Worm (Caenorhabditis elegans): ENCODE data around the gene W08F4.3.

Gene W08F4.3

DNA sequence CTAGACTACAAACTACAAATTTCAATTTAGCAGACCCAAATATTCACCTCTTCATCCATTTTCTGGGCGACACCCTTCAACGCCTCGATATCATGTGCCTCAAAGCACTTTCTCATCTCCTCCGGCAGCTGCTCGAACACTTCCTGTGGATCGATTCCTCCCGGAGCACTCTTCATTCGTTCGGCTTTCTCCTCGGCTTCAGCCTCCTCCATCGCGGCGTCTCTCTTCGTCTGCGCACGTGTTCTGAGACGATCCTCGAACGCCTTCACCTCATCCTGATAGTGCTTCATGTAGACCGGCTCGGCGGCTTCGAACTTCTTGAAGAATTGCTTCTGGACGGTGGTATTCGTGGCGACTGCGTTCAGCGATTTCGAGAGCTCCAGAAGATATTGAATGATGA, 1.6 kb upstream of the W08F4.3 start:
- no peak for TF ChIP-seq M03D4.4 (tag; optimal IDR thresholded peaks at IDR 0.05)
- TF ChIP-seq sptf-1 (tag; optimal IDR thresholded peaks at IDR 0.05): no peak
- no peak for TF ChIP-seq ceh-83 (GFP tag; optimal IDR thresholded peaks at IDR 0.05)
- no peak for TF ChIP-seq bed-3 (GFP tag; optimal IDR thresholded peaks at IDR 0.05)
- no peak for TF ChIP-seq nhr-76 (tag; optimal IDR thresholded peaks at IDR 0.05)
- TF ChIP-seq ztf-11 (tag; optimal IDR thresholded peaks at IDR 0.05): no peak
- no peak for TF ChIP-seq nhr-12 (tag; optimal IDR thresholded peaks at IDR 0.05)
- no peak for TF ChIP-seq unc-62 (GFP tag; optimal IDR thresholded peaks at IDR 0.05)

DNA sequence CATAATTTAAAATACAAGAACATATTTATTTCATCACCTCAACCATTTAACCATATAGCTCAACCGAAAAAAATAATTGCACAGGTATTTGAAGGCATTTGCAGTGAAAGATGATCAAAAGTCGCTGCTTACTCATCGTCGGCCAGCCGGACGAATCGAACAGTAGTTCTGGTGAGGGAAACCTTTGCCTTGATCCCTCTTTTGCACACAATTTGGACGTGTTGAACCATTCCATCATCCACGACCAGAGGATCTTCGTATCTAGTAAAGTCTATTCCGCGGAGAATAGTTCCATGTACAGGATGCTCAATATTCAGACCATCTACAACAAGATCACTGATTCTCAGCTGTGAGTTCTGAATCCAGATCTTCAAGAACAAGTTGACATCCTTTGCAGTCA, 1.6 kb downstream of the W08F4.3 start:
- TF ChIP-seq unc-39 (tag; optimal IDR thresholded peaks at IDR 0.05) (no peak), nhr-237 (tag; optimal IDR thresholded peaks at IDR 0.05) (no peak), cnd-1 (tag; optimal IDR thresholded peaks at IDR 0.05) (no peak), mls-2 (tag; optimal IDR thresholded peaks at IDR 0.05) (no peak), lin-13 (tag; optimal IDR thresholded peaks at IDR 0.05) (no peak), lsy-2 (tag; optimal IDR thresholded peaks at IDR 0.05) (no peak), hlh-1 (tag; optimal IDR thresholded peaks at IDR 0.05) (no peak), mab-5 (tag; optimal IDR thresholded peaks at IDR 0.05) (no peak), nhr-28 (tag; optimal IDR thresholded peaks at IDR 0.05) (no peak)

DNA sequence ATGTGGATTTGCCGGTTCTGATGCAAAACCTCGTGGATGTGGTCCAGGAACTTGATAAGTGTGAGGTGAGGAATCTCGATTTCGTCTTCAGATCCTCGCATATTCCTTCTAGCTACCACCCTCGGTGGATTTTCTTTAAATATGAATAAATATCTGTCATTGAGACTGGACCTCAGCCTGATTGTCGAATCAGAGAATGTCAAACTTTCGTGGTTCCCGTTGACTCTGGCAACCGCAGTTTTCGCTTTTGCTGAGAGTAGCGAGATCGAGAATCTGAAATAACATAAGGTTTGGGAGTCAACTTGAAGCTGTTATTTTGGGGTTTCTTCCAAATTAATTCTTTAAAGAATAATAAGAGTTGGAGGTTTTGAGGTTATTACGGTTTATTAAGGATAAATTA, 2.2 kb downstream of the W08F4.3 start, which contains the start of gene fbxb-14:
Gene fbxb-14, minus strand, starts transcription at position 101 of the 400 bp plus-strand sequence.
- TF ChIP-seq tbx-8 (GFP tag; optimal IDR thresholded peaks at IDR 0.05) (no peak), drap-1 (GFP tag; optimal IDR thresholded peaks at IDR 0.05) (no peak), nhr-76 (tag; optimal IDR thresholded peaks at IDR 0.05) (no peak), nhr-237 (tag; optimal IDR thresholded peaks at IDR 0.05) (no peak), M03D4.4 (tag; optimal IDR thresholded peaks at IDR 0.05) (no peak), mab-5 (tag; optimal IDR thresholded peaks at IDR 0.05) (no peak), bed-3 (GFP tag; optimal IDR thresholded peaks at IDR 0.05) (no peak)

DNA sequence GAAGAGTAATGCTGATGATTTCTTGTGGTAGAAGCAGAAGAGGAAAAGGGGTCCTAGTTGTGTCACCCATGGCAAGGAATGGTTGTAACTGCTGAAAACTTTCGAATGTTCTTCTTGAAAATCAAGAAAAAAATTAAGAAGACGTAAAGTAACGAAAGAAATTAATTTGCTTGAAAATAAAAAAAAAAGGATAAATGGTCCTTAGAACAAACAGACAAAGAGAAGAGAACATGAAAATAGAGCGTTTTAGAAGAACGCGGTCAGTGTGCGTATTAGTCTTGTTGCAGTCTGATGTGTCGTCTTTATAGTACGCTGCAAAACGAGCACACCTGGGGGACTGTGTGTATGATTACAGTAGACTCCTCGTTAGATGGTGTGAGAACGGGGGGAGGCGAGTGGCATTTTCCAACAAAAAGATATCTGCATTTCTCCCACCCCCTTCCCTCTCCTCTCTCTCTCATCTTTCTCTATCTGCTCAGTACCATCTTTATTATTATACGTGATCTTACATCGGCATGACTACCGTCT, 4.0 kb downstream of the W08F4.3 start, which contains the start of the genes W08F4.12 and W08F4.13:
Gene W08F4.12, minus strand, starts transcription at position 101 of the 528 bp plus-strand sequence.
Gene W08F4.13, plus strand, starts transcription at position 478 of the 528 bp plus-strand sequence.
- no peak for TF ChIP-seq nhr-2 (tag; optimal IDR thresholded peaks at IDR 0.05)
- TF ChIP-seq zip-8 (tag; optimal IDR thresholded peaks at IDR 0.05): no peak
- TF ChIP-seq cnd-1 (tag; optimal IDR thresholded peaks at IDR 0.05): no peak
- no peak for TF ChIP-seq bed-3 (GFP tag; optimal IDR thresholded peaks at IDR 0.05)
- TF ChIP-seq ceh-83 (GFP tag; optimal IDR thresholded peaks at IDR 0.05): no peak
- no peak for TF ChIP-seq nhr-237 (tag; optimal IDR thresholded peaks at IDR 0.05)
- no peak for TF ChIP-seq unc-39 (tag; optimal IDR thresholded peaks at IDR 0.05)
- TF ChIP-seq lin-32 (GFP tag; optimal IDR thresholded peaks at IDR 0.05): no peak
- TF ChIP-seq nhr-28 (tag; optimal IDR thresholded peaks at IDR 0.05): no peak
- no peak for TF ChIP-seq mls-2 (tag; optimal IDR thresholded peaks at IDR 0.05)
- no peak for TF ChIP-seq drap-1 (GFP tag; optimal IDR thresholded peaks at IDR 0.05)
- TF ChIP-seq nhr-12 (tag; optimal IDR thresholded peaks at IDR 0.05): no peak
- TF ChIP-seq ceh-39 (tag; optimal IDR thresholded peaks at IDR 0.05): no peak
- TF ChIP-seq tbx-8 (GFP tag; optimal IDR thresholded peaks at IDR 0.05): no peak
- no peak for TF ChIP-seq ces-1 (GFP tag; optimal IDR thresholded peaks at IDR 0.05)
- no peak for TF ChIP-seq unc-120 (tag; optimal IDR thresholded peaks at IDR 0.05; ENCODE audit: poor library complexity, severe bottlenecking)
- TF ChIP-seq M03D4.4 (tag; optimal IDR thresholded peaks at IDR 0.05): no peak
- TF ChIP-seq sem-2 (GFP tag; optimal IDR thresholded peaks at IDR 0.05): no peak

DNA sequence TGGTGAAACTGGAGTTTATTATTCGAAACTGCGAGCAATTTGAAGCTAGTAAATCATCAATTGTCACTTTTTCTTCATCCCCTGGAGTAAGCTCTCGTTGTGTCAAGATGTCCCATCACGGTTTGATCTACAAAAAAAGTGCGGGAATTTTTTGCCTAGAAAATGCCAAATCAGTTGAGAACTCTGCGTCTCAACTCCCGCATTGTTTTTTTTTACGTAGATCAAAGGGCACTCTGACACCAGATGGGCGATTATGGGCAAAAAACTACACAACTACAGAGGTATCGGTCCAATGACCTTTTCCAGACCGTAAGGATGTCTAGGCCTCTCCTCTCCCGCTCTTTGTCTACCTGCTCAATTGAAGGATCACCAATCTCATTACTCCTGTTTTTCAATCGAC, 7.1 kb downstream of the W08F4.3 start, which contains the start of gene fbxb-34:
Gene fbxb-34, plus strand, starts transcription at position 301 of the 400 bp plus-strand sequence.
- TF ChIP-seq ham-2 (GFP tag; optimal IDR thresholded peaks at IDR 0.05) (no peak), mep-1 (tag; optimal IDR thresholded peaks at IDR 0.05) (no peak), ceh-83 (GFP tag; optimal IDR thresholded peaks at IDR 0.05) (no peak), drap-1 (GFP tag; optimal IDR thresholded peaks at IDR 0.05) (no peak), ces-1 (GFP tag; optimal IDR thresholded peaks at IDR 0.05) (no peak), mls-2 (tag; optimal IDR thresholded peaks at IDR 0.05) (no peak), lin-32 (GFP tag; optimal IDR thresholded peaks at IDR 0.05) (no peak), snpc-4 (tag; optimal IDR thresholded peaks at IDR 0.05) (no peak), sptf-1 (tag; optimal IDR thresholded peaks at IDR 0.05) (no peak), nhr-76 (tag; optimal IDR thresholded peaks at IDR 0.05) (no peak), pha-4 (tag; optimal IDR thresholded peaks at IDR 0.05) (no peak), nhr-28 (tag; optimal IDR thresholded peaks at IDR 0.05) (no peak), blmp-1 (tag; optimal IDR thresholded peaks at IDR 0.05) (no peak), unc-120 (tag; optimal IDR thresholded peaks at IDR 0.05; ENCODE audit: poor library complexity, severe bottlenecking) (no peak)

All from whole organism, mixed stage, embryonic.